Worm (Caenorhabditis elegans): ENCODE data around the gene fcmt-1.
A peak's percentile ranks its signal among the peaks of the same experiment; 100 is the strongest.

fcmt-1 gene

DNA sequence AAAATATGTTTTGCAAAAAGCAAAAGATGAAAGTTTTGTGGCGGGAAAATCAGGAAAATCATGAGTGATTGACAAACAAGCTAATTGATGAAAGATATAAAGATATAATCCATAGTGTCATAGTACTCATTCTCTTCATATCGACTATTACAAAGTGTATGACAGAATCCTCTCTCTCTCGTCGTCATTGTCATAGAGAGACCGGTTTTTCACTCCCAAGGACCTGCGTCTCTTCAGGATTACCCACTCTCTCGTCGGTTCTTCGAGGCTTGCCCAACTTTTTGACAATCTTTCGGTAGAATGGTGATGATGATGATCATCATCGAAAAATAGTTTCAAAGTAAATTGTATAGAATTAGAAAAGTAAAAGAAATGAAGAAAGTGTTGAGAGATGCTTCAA lies 28.0 kb upstream of the fcmt-1 start (continued):
- TF ChIP-seq isw-1 (GFP tag; IDR thresholded peaks at IDR 0.05) (no peak), elt-2 (tag; optimal IDR thresholded peaks at IDR 0.05) (no peak), efl-1 (optimal IDR thresholded peaks at IDR 0.05) (peak; percentile 5 to 33), efl-1 (GFP tag; optimal IDR thresholded peaks at IDR 0.05 in 1 of 2) (peak in 1 of 2 experiments; percentile 91), unc-86 (tag; optimal IDR thresholded peaks at IDR 0.05) (no peak), skn-1 (tag; optimal IDR thresholded peaks at IDR 0.05) (peak; percentile 24), nhr-71 (tag; optimal IDR thresholded peaks at IDR 0.05) (peak; percentile 74), ceh-90 (tag; optimal IDR thresholded peaks at IDR 0.05) (no peak), egl-13 (tag; optimal IDR thresholded peaks at IDR 0.05) (no peak), unc-98 (GFP tag; IDR thresholded peaks at IDR 0.05) (no peak), mef-2 (tag; optimal IDR thresholded peaks at IDR 0.05) (no peak), snpc-4 (tag; optimal IDR thresholded peaks at IDR 0.05) (no peak), fkh-8 (tag; optimal IDR thresholded peaks at IDR 0.05) (no peak), unc-62 (GFP tag; optimal IDR thresholded peaks at IDR 0.05) (no peak), C34B4.2 (tag; optimal IDR thresholded peaks at IDR 0.05) (no peak), C04F5.9 (tag; optimal IDR thresholded peaks at IDR 0.05) (no peak), nhr-47 (tag; optimal IDR thresholded peaks at IDR 0.05) (peak; percentile 16), rnt-1 (tag; optimal IDR thresholded peaks at IDR 0.05) (peak; percentile 20), tlp-1 (tag; optimal IDR thresholded peaks at IDR 0.05) (no peak), F16B12.6 (tag; optimal IDR thresholded peaks at IDR 0.05) (no peak), lir-3 (tag; optimal IDR thresholded peaks at IDR 0.05; ENCODE audit: poor library complexity) (peak; percentile 23), hpl-2 (GFP tag; optimal IDR thresholded peaks at IDR 0.05) (no peak), unc-30 (tag; optimal IDR thresholded peaks at IDR 0.05) (no peak), ets-5 (GFP tag; IDR thresholded peaks at IDR 0.05) (no peak), ceh-88 (GFP tag; IDR thresholded peaks at IDR 0.05) (no peak), mab-9 (GFP tag; IDR thresholded peaks at IDR 0.05) (no peak), nhr-84 (tag; optimal IDR thresholded peaks at IDR 0.05) (no peak), C16A3.4 (tag; optimal IDR thresholded peaks at IDR 0.05) (no peak), elt-3 (tag; optimal IDR thresholded peaks at IDR 0.05) (peak in 4 of 6 experiments; percentile 9 to 75 (median 52)), ceh-82 (tag; optimal IDR thresholded peaks at IDR 0.05) (no peak), hlh-4 (tag; optimal IDR thresholded peaks at IDR 0.05) (no peak), alr-1 (tag; optimal IDR thresholded peaks at IDR 0.05; ENCODE audit: borderline replicate concordance) (no peak), egl-27 (tag; optimal IDR thresholded peaks at IDR 0.05) (no peak), nhr-76 (tag; optimal IDR thresholded peaks at IDR 0.05) (no peak), zag-1 (tag; optimal IDR thresholded peaks at IDR 0.05) (no peak), nhr-85 (tag) (peak; percentile 93), pqm-1 (tag; optimal IDR thresholded peaks at IDR 0.05) (no peak), pag-3 (tag; optimal IDR thresholded peaks at IDR 0.05; ENCODE audit: borderline replicate concordance, insufficient read depth) (no peak), nhr-90 (tag; optimal IDR thresholded peaks at IDR 0.05; ENCODE audit: poor library complexity) (peak; percentile 62), ces-1 (GFP tag; optimal IDR thresholded peaks at IDR 0.05) (no peak), irx-1 (tag; optimal IDR thresholded peaks at IDR 0.05) (no peak), swsn-7 (tag; optimal IDR thresholded peaks at IDR 0.05) (peak; percentile 22), nhr-77 (tag; optimal IDR thresholded peaks at IDR 0.05) (no peak), pax-3 (tag; optimal IDR thresholded peaks at IDR 0.05) (no peak), nhr-237 (tag; optimal IDR thresholded peaks at IDR 0.05) (no peak), xbp-1 (tag; optimal IDR thresholded peaks at IDR 0.05) (peak; percentile 20), sup-37 (GFP tag; optimal IDR thresholded peaks at IDR 0.05) (no peak), aly-2 (tag; optimal IDR thresholded peaks at IDR 0.05) (no peak), nhr-28 (tag; optimal IDR thresholded peaks at IDR 0.05) (no peak), nhr-20 (tag; optimal IDR thresholded peaks at IDR 0.05) (peak; percentile 74), sptf-1 (tag; optimal IDR thresholded peaks at IDR 0.05) (no peak), vab-15 (tag; optimal IDR thresholded peaks at IDR 0.05) (no peak)

Data from whole organism, L1 larva.